Fruit fly (Drosophila melanogaster) whole organism, embryonic: Measurements from ENCODE around the gene CG6785.

Experiments
- HmgZ ChIP-seq: fragments of 200-800 bp; sonication (Bioruptor generic); optimal IDR thresholded peaks from 2 replicates; lab custom pipeline; 2018; ENCODE audit warnings: missing biosample characterization, mild to moderate bottlenecking, missing genetic modification characterization
- Rx ChIP-seq: fragments of 200-800 bp; sonication (Bioruptor generic); IDR thresholded peaks from 2 replicates; pipeline ENCODE4 v1.3.6; 2022; ENCODE audit warnings: missing biosample characterization, missing genetic modification characterization
- hth ChIP-seq: fragments of >200 bp; optimal IDR thresholded peaks from 2 replicates; lab custom pipeline; 2017; ENCODE audit warnings: inconsistent platforms
- insv ChIP-seq, 2 experiments: fragments of 200-800 bp; sonication (Bioruptor generic); optimal IDR thresholded peaks; 3 replicates each; lab custom pipeline; 2016 to 2018; ENCODE audit warnings: missing biosample characterization in 2 of 2, missing genetic modification characterization in 2 of 2
- so ChIP-seq: fragments of 200-800 bp; sonication (Bioruptor generic); IDR thresholded peaks from 3 replicates; pipeline ENCODE4 v1.3.6; 2022; ENCODE audit warnings: missing biosample characterization, missing genetic modification characterization
- wek ChIP-seq: fragments of 200-800 bp; sonication (Bioruptor generic); optimal IDR thresholded peaks from 3 replicates; lab custom pipeline; 2018; ENCODE audit warnings: missing biosample characterization, mild to moderate bottlenecking, missing genetic modification characterization, moderate library complexity

DNA sequence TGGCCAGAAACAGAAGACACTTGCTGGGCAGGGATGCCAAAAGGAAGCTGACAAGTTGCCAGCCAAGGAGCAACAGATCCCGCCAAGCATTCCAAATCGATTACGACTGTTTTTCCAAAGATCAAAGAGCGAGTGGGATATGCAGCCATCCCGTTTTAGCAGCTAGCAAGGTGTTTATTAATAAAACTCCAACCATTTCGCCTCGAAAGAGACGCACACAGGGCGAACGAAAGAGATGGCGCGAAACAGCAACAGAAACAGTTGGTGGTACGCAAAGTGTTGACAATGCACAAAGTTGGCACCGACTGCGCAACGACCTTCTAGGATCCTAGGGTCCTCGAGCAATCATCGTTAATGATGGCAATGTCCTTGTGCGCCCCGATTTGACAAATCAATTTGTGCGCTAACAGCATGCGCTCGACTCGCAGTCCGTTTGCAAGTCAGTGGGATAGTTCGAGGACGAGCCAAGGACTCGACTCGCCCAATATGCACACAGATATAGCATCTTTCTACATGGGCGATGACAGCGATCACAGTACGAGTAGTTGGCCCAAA, 34.9 kb upstream of the CG6785 start:
- TF ChIP-seq insv (GFP tag; optimal IDR thresholded peaks at IDR 0.05; lab: Kevin White, UChicago) (no peak), wek (GFP tag; lab: Kevin White, UChicago) (no peak), so (no peak), Rx (GFP tag; lab: Robert Waterston, UW) (no peak), hth (lab: Kevin White, UChicago) (no peak), HmgZ (tag; lab: Kevin White, UChicago) (no peak)
